Worm (Caenorhabditis elegans): Measurements from ENCODE around the gene C44B11.4.

Gene C44B11.4

ce11 chrIII:3152848-3153247, 9.3 kb upstream of the C44B11.4 start, which contains the start of gene C44B11.6:
Gene C44B11.6 (plus strand): TSS chrIII:3153148.
- TF ChIP-seq ZK337.2 (GFP tag; IDR thresholded peaks at IDR 0.05) (no peak), nhr-111 (GFP tag; optimal IDR thresholded peaks at IDR 0.05) (no peak), Y5F2A.4 (GFP tag; optimal IDR thresholded peaks at IDR 0.05) (no peak), Y48G9A.11 (GFP tag; IDR thresholded peaks at IDR 0.05) (no peak), aha-1 (tag) (no peak)

- TF ChIP-seq ceh-28 (tag; optimal IDR thresholded peaks at IDR 0.05): peak; percentile 91
- TF ChIP-seq unc-62 (GFP tag; optimal IDR thresholded peaks at IDR 0.05 in 1 of 2): no peak
- no peak for TF ChIP-seq unc-62 (tag; optimal IDR thresholded peaks at IDR 0.05)
Observed at ce11 chrIII:3142078-3142477, 1.5 kb downstream of the C44B11.4 start.

- TF ChIP-seq egl-43 (GFP tag; IDR thresholded peaks at IDR 0.05) (no peak), zip-11 (GFP tag; IDR thresholded peaks at IDR 0.05) (no peak), lin-39 (tag; optimal IDR thresholded peaks at IDR 0.05) (no peak), skn-1 (tag; optimal IDR thresholded peaks at IDR 0.05) (no peak), ces-1 (GFP tag; optimal IDR thresholded peaks at IDR 0.05) (no peak), nhr-48 (tag; optimal IDR thresholded peaks at IDR 0.05) (no peak), Y105C5A.15 (GFP tag; IDR thresholded peaks at IDR 0.05) (no peak), saeg-2 (GFP tag; IDR thresholded peaks at IDR 0.05) (no peak), aha-1 (tag) (no peak), ctbp-1 (GFP tag; IDR thresholded peaks at IDR 0.05) (no peak), dmd-8 (GFP tag; IDR thresholded peaks at IDR 0.05) (no peak), nhr-102 (tag; optimal IDR thresholded peaks at IDR 0.05) (no peak), ZK546.5 (tag; optimal IDR thresholded peaks at IDR 0.05) (no peak), Y5F2A.4 (GFP tag; optimal IDR thresholded peaks at IDR 0.05) (no peak), pha-4 (GFP tag; IDR thresholded peaks at IDR 0.05) (no peak), pha-4 (tag; optimal IDR thresholded peaks at IDR 0.05) (no peak), daf-16 (GFP tag; optimal IDR thresholded peaks at IDR 0.05) (no peak), daf-16 (tag; optimal IDR thresholded peaks at IDR 0.05) (no peak), unc-62 (GFP tag; optimal IDR thresholded peaks at IDR 0.05 in 1 of 2) (no peak), unc-62 (tag; optimal IDR thresholded peaks at IDR 0.05) (no peak)
Observed at ce11 chrIII:3140227-3140626, 3.3 kb downstream of the C44B11.4 start.

DNA sequence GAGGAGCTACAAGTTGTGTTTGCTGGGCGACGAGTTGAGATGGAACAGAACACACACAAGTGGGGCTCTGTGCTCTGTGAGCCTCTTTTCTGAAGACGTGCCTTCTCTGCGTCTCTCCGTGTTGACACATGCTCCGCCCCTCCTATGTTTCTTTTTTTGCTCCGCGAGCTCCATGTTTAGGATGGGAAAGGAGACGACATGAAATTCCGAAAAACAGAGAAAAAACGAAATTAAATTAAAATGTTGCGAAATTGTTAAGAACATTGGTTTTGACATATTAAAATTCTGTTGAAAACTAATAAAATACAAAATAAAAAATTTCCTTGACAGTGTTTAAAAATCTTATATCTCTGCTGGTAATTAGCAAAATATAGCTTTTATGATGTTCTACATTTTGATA, 4.4 kb downstream of the C44B11.4 start, which contains the start of gene mec-12:
Gene mec-12, minus strand, starts transcription at position 91 of the 400 bp plus-strand sequence.
- TF ChIP-seq lsy-2 (tag; optimal IDR thresholded peaks at IDR 0.05) (peak in 1 of 2 experiments; percentile 20), rbr-2 (tag; optimal IDR thresholded peaks at IDR 0.05) (no peak), ztf-11 (tag; optimal IDR thresholded peaks at IDR 0.05) (no peak), ctbp-1 (GFP tag; IDR thresholded peaks at IDR 0.05) (0 out of 2 replicates have a peak, but pooled peaks have one; percentile 29), aha-1 (tag) (peak; percentile 66), mep-1 (tag; optimal IDR thresholded peaks at IDR 0.05) (peak; percentile 43)

ce11 chrIII:3138087-3138486, 5.5 kb downstream of the C44B11.4 start:
- TF ChIP-seq ZK337.2 (GFP tag; IDR thresholded peaks at IDR 0.05) (no peak), egl-43 (GFP tag; IDR thresholded peaks at IDR 0.05) (0 out of 2 replicates have a peak, but pooled peaks have one; percentile 5)

DNA sequence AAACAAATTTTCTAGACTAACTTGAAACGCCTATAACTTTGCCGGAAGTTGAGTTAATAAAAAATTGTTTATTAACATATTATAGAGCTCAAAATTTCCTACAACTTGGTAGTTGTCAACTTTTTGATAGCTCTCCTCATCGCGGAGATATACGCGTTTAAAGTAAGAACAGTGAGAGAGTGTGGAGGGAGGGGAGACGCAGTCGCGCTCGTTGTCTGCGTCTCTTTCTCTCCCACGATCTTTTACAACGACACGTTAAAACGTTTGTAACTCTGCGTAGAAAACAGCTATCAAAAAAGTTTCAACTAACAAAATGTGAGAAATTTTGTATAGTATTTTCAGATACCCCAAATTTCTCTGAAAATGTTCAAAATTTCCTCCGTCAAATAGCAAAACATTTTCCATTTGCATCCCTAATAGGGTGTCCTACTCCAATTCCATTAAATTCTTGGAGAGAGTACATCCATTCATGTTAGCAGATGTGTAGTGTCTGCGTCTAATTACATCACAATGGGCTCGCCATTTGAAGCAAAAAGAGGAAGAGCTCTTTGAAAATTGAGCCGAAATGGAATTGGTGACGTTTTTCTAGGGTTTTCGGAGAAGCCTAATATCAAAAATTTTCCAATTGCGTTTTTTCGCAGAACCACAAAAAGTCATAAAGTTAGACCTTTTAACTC, 7.1 kb downstream of the C44B11.4 start:
- TF ChIP-seq mxl-3 (GFP tag; optimal IDR thresholded peaks at IDR 0.05) (no peak), rbr-2 (tag; optimal IDR thresholded peaks at IDR 0.05) (no peak), unc-62 (GFP tag; optimal IDR thresholded peaks at IDR 0.05 in 1 of 2) (peak in 1 of 2 experiments; percentile 80), unc-62 (tag; optimal IDR thresholded peaks at IDR 0.05) (no peak), ztf-11 (tag; optimal IDR thresholded peaks at IDR 0.05) (no peak), aha-1 (tag) (peak; percentile 39), Y105C5A.15 (GFP tag; IDR thresholded peaks at IDR 0.05) (no peak), F37D6.2 (tag; optimal IDR thresholded peaks at IDR 0.05) (no peak)

Measured in whole organism, L4 larva.